Fruit fly (Drosophila melanogaster) whole organism, embryonic: ENCODE results near the gene ATP8B.

Experiments
- CG10274 ChIP-seq: fragments of 200-800 bp; sonication (Bioruptor generic); optimal IDR thresholded peaks from 3 replicates; lab custom pipeline; 2017; ENCODE audit warnings: missing biosample characterization, mild to moderate bottlenecking, missing genetic modification characterization
- CG10565 ChIP-seq: fragments of 200-800 bp; sonication (Bioruptor generic); optimal IDR thresholded peaks from 3 replicates; lab custom pipeline; 2016; ENCODE audit warnings: missing biosample characterization, mild to moderate bottlenecking, missing genetic modification characterization
- CG12104 ChIP-seq: fragments of 200-800 bp; sonication (Bioruptor generic); optimal IDR thresholded peaks from 3 replicates; lab custom pipeline; 2016; ENCODE audit warnings: missing biosample characterization, missing genetic modification characterization
- CG1233 ChIP-seq: fragments of 200-800 bp; sonication (Bioruptor generic); optimal IDR thresholded peaks from 4 replicates; lab custom pipeline; 2018; ENCODE audit warnings: missing biosample characterization, mild to moderate bottlenecking, missing genetic modification characterization
- CG12942 ChIP-seq: fragments of 200-800 bp; sonication (Bioruptor generic); optimal IDR thresholded peaks from 3 replicates; lab custom pipeline; 2016; ENCODE audit warnings: missing biosample characterization, missing genetic modification characterization
- CG15011 ChIP-seq: fragments of 200-800 bp; sonication (Bioruptor generic); optimal IDR thresholded peaks from 3 replicates; lab custom pipeline; 2018; ENCODE audit warnings: missing biosample characterization, mild to moderate bottlenecking, missing genetic modification characterization
- CG1602 ChIP-seq: fragments of 200-800 bp; sonication (Bioruptor generic); optimal IDR thresholded peaks from 3 replicates; lab custom pipeline; 2016; ENCODE audit warnings: missing biosample characterization, missing genetic modification characterization
- CG16813 ChIP-seq: fragments of 200-800 bp; sonication (Bioruptor generic); IDR thresholded peaks from 3 replicates; pipeline ENCODE4 v1.3.6; 2022; ENCODE audit warnings: missing biosample characterization, missing genetic modification characterization; ENCODE audit not compliant: partially characterized antibody
- CG16863 ChIP-seq: fragments of 200-800 bp; sonication (Bioruptor generic); optimal IDR thresholded peaks from 3 replicates; lab custom pipeline; 2016; ENCODE audit warnings: missing biosample characterization, missing genetic modification characterization
- CG1832 ChIP-seq: fragments of 200-800 bp; sonication (Bioruptor generic); optimal IDR thresholded peaks from 2 replicates; lab custom pipeline; 2017; ENCODE audit warnings: missing biosample characterization, mild to moderate bottlenecking, missing genetic modification characterization, inconsistent platforms
- CG18476 ChIP-seq: fragments of 200-800 bp; sonication (Bioruptor generic); optimal IDR thresholded peaks from 2 replicates; lab custom pipeline; 2016; ENCODE audit warnings: missing biosample characterization, mild to moderate bottlenecking, missing genetic modification characterization
- CG3163 ChIP-seq: fragments of 200-800 bp; sonication (Bioruptor generic); optimal IDR thresholded peaks from 3 replicates; lab custom pipeline; 2016; ENCODE audit warnings: missing biosample characterization, missing genetic modification characterization
- CG32532 ChIP-seq: fragments of 200-800 bp; sonication (Bioruptor generic); IDR thresholded peaks from 2 replicates; pipeline ENCODE4 v1.3.6; 2022; ENCODE audit warnings: missing biosample characterization, missing genetic modification characterization
- CG33557 ChIP-seq: fragments of 200-800 bp; sonication (Bioruptor generic); optimal IDR thresholded peaks from 2 replicates; lab custom pipeline; 2019; ENCODE audit warnings: missing biosample characterization, mild to moderate bottlenecking, missing genetic modification characterization, moderate library complexity
- CG4360 ChIP-seq: fragments of 200-800 bp; sonication (Bioruptor generic); IDR thresholded peaks from 2 replicates; pipeline ENCODE4 v1.3.6; 2022; ENCODE audit warnings: missing biosample characterization, missing genetic modification characterization
- CG4424 ChIP-seq: fragments of 200-800 bp; sonication (Bioruptor generic); optimal IDR thresholded peaks from 3 replicates; lab custom pipeline; 2016; ENCODE audit warnings: missing biosample characterization, missing genetic modification characterization
- CG4820 ChIP-seq: fragments of 200-800 bp; sonication (Bioruptor generic); optimal IDR thresholded peaks from 3 replicates; lab custom pipeline; 2016; ENCODE audit warnings: missing biosample characterization, missing genetic modification characterization
- Dip3 ChIP-seq: fragments of 200-800 bp; sonication (Bioruptor generic); optimal IDR thresholded peaks from 3 replicates; lab custom pipeline; 2016; ENCODE audit warnings: missing biosample characterization, missing genetic modification characterization
- H15 ChIP-seq: fragments of 200-800 bp; sonication (Bioruptor generic); IDR thresholded peaks from 3 replicates; pipeline ENCODE4 v1.3.6; 2022; ENCODE audit warnings: missing biosample characterization, missing genetic modification characterization
- HHEX ChIP-seq: fragments of 200-800 bp; sonication (Bioruptor generic); optimal IDR thresholded peaks from 3 replicates; lab custom pipeline; 2017; ENCODE audit warnings: missing biosample characterization, mild to moderate bottlenecking, missing genetic modification characterization, missing genetic modification reagents
- Hr78 ChIP-seq, 2 experiments: fragments of 200-800 bp in 1 of 2; fragments of >200 bp in 1 of 2; sonication (Bioruptor generic) in 1 of 2; optimal IDR thresholded peaks; 2 replicates each; lab custom pipeline; 2017 to 2019; ENCODE audit warnings: missing biosample characterization in 2 of 2, missing genetic modification characterization in 2 of 2, mild to moderate bottlenecking in 1 of 2, moderate library complexity in 1 of 2
- Kr ChIP-seq: fragments of 200-800 bp; sonication (Bioruptor generic); optimal IDR thresholded peaks from 2 replicates; lab custom pipeline; 2017; ENCODE audit warnings: missing biosample characterization, mild to moderate bottlenecking, missing genetic modification characterization
- Mrtf ChIP-seq: fragments of 200-800 bp; sonication (Bioruptor generic); IDR thresholded peaks from 3 replicates; pipeline ENCODE4 v1.3.6; 2022; ENCODE audit warnings: missing biosample characterization, missing genetic modification characterization
- NC2β ChIP-seq: fragments of 200-800 bp; sonication (Bioruptor generic); optimal IDR thresholded peaks from 2 replicates; lab custom pipeline; 2016; ENCODE audit warnings: missing biosample characterization, missing genetic modification characterization
- Neu2 ChIP-seq: fragments of 200-800 bp; sonication (Bioruptor generic); optimal IDR thresholded peaks from 3 replicates; lab custom pipeline; 2016; ENCODE audit warnings: missing biosample characterization, missing genetic modification characterization, borderline replicate concordance
- Rfx ChIP-seq: fragments of 200-800 bp; sonication (Bioruptor generic); IDR thresholded peaks from 2 replicates; pipeline ENCODE4 v1.3.6; 2022; ENCODE audit warnings: missing biosample characterization, missing genetic modification characterization
- Sry-β ChIP-seq: fragments of 200-800 bp; sonication (Bioruptor generic); optimal IDR thresholded peaks from 2 replicates; lab custom pipeline; 2018; ENCODE audit warnings: missing biosample characterization, mild to moderate bottlenecking, missing genetic modification characterization, moderate library complexity
- Tbp ChIP-seq: fragments of >200 bp; optimal IDR thresholded peaks from 2 replicates; lab custom pipeline; 2018; ENCODE audit warnings: missing biosample characterization, missing genetic modification characterization
- Trl ChIP-seq, 3 experiments: fragments of >200 bp in 2 of 3; fragments of 200-800 bp in 1 of 3; sonication (Bioruptor generic) in 1 of 3; optimal IDR thresholded peaks; 2 replicates in 1 of 3; 3 replicates in 2 of 3; lab custom pipeline; 2016 to 2017; ENCODE audit warnings: missing biosample characterization in 1 of 3, missing genetic modification characterization in 1 of 3
- YL-1 ChIP-seq: fragments of 200-800 bp; sonication (Bioruptor generic); optimal IDR thresholded peaks from 3 replicates; lab custom pipeline; 2017; ENCODE audit warnings: missing biosample characterization, mild to moderate bottlenecking, missing genetic modification characterization
- cato ChIP-seq: fragments of 200-800 bp; sonication (Bioruptor generic); optimal IDR thresholded peaks from 2 replicates; lab custom pipeline; 2016; ENCODE audit warnings: missing biosample characterization, missing genetic modification characterization, borderline replicate concordance
- caup ChIP-seq: fragments of 200-800 bp; sonication (Bioruptor generic); optimal IDR thresholded peaks from 3 replicates; lab custom pipeline; 2017; ENCODE audit warnings: missing biosample characterization, mild to moderate bottlenecking, missing genetic modification characterization, moderate library complexity; ENCODE audit not compliant: severe bottlenecking
- chinmo ChIP-seq: fragments of 200-800 bp; sonication (Bioruptor generic); IDR thresholded peaks from 4 replicates; pipeline ENCODE4 v1.3.6; 2022; ENCODE audit warnings: missing biosample characterization, missing genetic modification characterization; ENCODE audit not compliant: partially characterized antibody
- corto ChIP-seq: fragments of 200-800 bp; sonication (Bioruptor generic); optimal IDR thresholded peaks from 2 replicates; lab custom pipeline; 2016; ENCODE audit warnings: missing biosample characterization, mild to moderate bottlenecking, missing genetic modification characterization, moderate library complexity
- dmrt11E ChIP-seq: fragments of 200-800 bp; sonication (Bioruptor generic); optimal IDR thresholded peaks from 3 replicates; lab custom pipeline; 2018; ENCODE audit warnings: missing biosample characterization, mild to moderate bottlenecking, missing genetic modification characterization, moderate library complexity
- gcm ChIP-seq: fragments of 200-800 bp; sonication (Bioruptor generic); optimal IDR thresholded peaks from 2 replicates; lab custom pipeline; 2019; ENCODE audit warnings: missing biosample characterization, mild to moderate bottlenecking, missing genetic modification characterization, moderate library complexity
- h ChIP-seq: fragments of >200 bp; optimal IDR thresholded peaks from 2 replicates; lab custom pipeline; 2017
- hbn ChIP-seq: fragments of 200-800 bp; sonication (Bioruptor generic); IDR thresholded peaks from 2 replicates; pipeline ENCODE4 v1.3.6; 2022; ENCODE audit warnings: missing biosample characterization, missing genetic modification characterization; ENCODE audit not compliant: partially characterized antibody
- lab ChIP-seq: fragments of 200-800 bp; sonication (Bioruptor generic); optimal IDR thresholded peaks from 3 replicates; lab custom pipeline; 2017; ENCODE audit warnings: missing biosample characterization, missing genetic modification characterization, mild to moderate bottlenecking, moderate library complexity, missing genetic modification reagents
- mam ChIP-seq: fragments of 200-800 bp; sonication (Bioruptor generic); optimal IDR thresholded peaks from 3 replicates; lab custom pipeline; 2016; ENCODE audit warnings: missing biosample characterization, missing genetic modification characterization
- pfk ChIP-seq: fragments of 200-800 bp; sonication (Bioruptor generic); optimal IDR thresholded peaks from 2 replicates; lab custom pipeline; 2018; ENCODE audit warnings: missing biosample characterization, mild to moderate bottlenecking, missing genetic modification characterization, moderate library complexity
- prd ChIP-seq, 3 experiments: fragments of >200 bp in 2 of 3; fragments of 200-800 bp in 1 of 3; sonication (Bioruptor generic) in 1 of 3; optimal IDR thresholded peaks in 2 of 3; IDR thresholded peaks in 1 of 3; 2 replicates in 2 of 3; 3 replicates in 1 of 3; pipeline versions ENCODE4 v1.3.6 to Lab custom; 2017 to 2022; ENCODE audit warnings: missing biosample characterization in 1 of 3, missing genetic modification characterization in 1 of 3
- sc ChIP-seq, 3 experiments: fragments of >200 bp in 2 of 3; fragments of 200-800 bp in 1 of 3; sonication (Bioruptor generic) in 1 of 3; optimal IDR thresholded peaks; 2 replicates in 2 of 3; 3 replicates in 1 of 3; lab custom pipeline; 2017; ENCODE audit warnings: mild to moderate bottlenecking in 1 of 3, missing biosample characterization in 1 of 3, missing genetic modification characterization in 1 of 3, missing genetic modification reagents in 1 of 3
- sens-2 ChIP-seq: fragments of 200-800 bp; sonication (Bioruptor generic); IDR thresholded peaks from 2 replicates; pipeline ENCODE4 v1.3.6; 2022; ENCODE audit warnings: missing biosample characterization, missing genetic modification characterization
- seq ChIP-seq: fragments of 200-800 bp; sonication (Bioruptor generic); IDR thresholded peaks from 2 replicates; pipeline ENCODE4 v1.3.6; 2022; ENCODE audit warnings: missing biosample characterization, missing genetic modification characterization
- shn ChIP-seq: fragments of 200-800 bp; sonication (Bioruptor generic); optimal IDR thresholded peaks from 3 replicates; lab custom pipeline; 2016; ENCODE audit warnings: missing biosample characterization, missing genetic modification characterization
- slou ChIP-seq: fragments of 200-800 bp; sonication (Bioruptor generic); optimal IDR thresholded peaks from 3 replicates; lab custom pipeline; 2016; ENCODE audit warnings: missing biosample characterization, missing genetic modification characterization
- trh ChIP-seq: fragments of 200-800 bp; sonication (Bioruptor generic); optimal IDR thresholded peaks from 2 replicates; lab custom pipeline; 2016; ENCODE audit warnings: missing biosample characterization, missing genetic modification characterization
- vvl ChIP-seq: fragments of 200-800 bp; sonication (Bioruptor generic); IDR thresholded peaks from 2 replicates; pipeline ENCODE4 v1.3.6; 2022; ENCODE audit warnings: missing biosample characterization, missing genetic modification characterization

ATP8B gene

DNA sequence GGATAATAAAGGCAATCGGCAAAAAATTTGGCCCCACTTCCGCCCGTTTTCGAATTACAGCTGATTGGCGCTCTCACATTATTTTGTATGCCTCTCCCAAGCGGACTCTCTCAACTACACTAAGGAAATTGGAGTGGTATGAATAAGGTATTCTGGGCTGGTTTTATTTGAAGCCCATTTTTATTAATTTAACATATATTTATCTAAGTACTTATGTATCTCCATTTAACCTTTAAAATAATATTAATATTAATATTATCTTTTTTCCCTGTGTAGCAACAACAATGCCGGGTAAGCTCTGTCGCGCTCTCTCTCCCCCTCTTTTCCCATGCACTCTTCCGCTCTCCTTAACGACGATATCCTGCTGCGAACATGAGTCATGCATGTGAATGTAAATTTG lies 11.5 kb downstream of the ATP8B start (continued):
- TF ChIP-seq CG1233 (GFP tag; lab: Kevin White, UChicago) = peak; percentile 64
- TF ChIP-seq gcm = no peak
- no peak for TF ChIP-seq corto (GFP tag; lab: Kevin White, UChicago)
- peak; percentile 24 for TF ChIP-seq CG1602 (GFP tag; lab: Kevin White, UChicago)
- TF ChIP-seq seq (GFP tag; lab: Robert Waterston, UW) = peak; percentile 73
- no peak for TF ChIP-seq Hr78 (GFP tag; optimal IDR thresholded peaks at IDR 0.05; lab: Kevin White, UChicago)
- TF ChIP-seq CG32532 (GFP tag; lab: Robert Waterston, UW) = peak; percentile 88
- no peak for TF ChIP-seq dmrt11E (tag; lab: Kevin White, UChicago)
- no peak for TF ChIP-seq Neu2 (GFP tag; lab: Kevin White, UChicago)
- TF ChIP-seq CG33557 (GFP tag; lab: Kevin White, UChicago) = no peak
- peak; percentile 92; the same call in 1 of the 2 replicates for TF ChIP-seq vvl (GFP tag; lab: Robert Waterston, UW)
- no peak for TF ChIP-seq cato
- TF ChIP-seq prd (optimal IDR thresholded peaks at IDR 0.05; lab: Kevin White, UChicago) = no peak
- peak; percentile 83 for TF ChIP-seq prd (GFP tag; IDR thresholded peaks at IDR 0.05; lab: Robert Waterston, UW)
- peak; percentile 60 for TF ChIP-seq CG12942
- peak; percentile 93 for TF ChIP-seq lab (GFP tag; lab: Kevin White, UChicago)
- no peak for TF ChIP-seq CG10565
- TF ChIP-seq Tbp (GFP tag; lab: Kevin White, UChicago) = no peak
- TF ChIP-seq pfk (GFP tag; lab: Kevin White, UChicago) = no peak
- TF ChIP-seq HHEX (GFP tag; lab: Kevin White, UChicago) = peak; percentile 79
- TF ChIP-seq trh (GFP tag; lab: Kevin White, UChicago) = no peak
- no peak for TF ChIP-seq h (lab: Kevin White, UChicago)
- no peak for TF ChIP-seq Kr (GFP tag; lab: Kevin White, UChicago)
- TF ChIP-seq shn (GFP tag; lab: Kevin White, UChicago) = no peak
- TF ChIP-seq CG10274 (GFP tag; lab: Kevin White, UChicago) = peak; percentile 37
- TF ChIP-seq mam (GFP tag; lab: Kevin White, UChicago) = no peak
- no peak for TF ChIP-seq sens-2
- peak; percentile 83 for TF ChIP-seq Rfx (GFP tag; lab: Robert Waterston, UW)
- no peak for TF ChIP-seq CG4820 (GFP tag; lab: Kevin White, UChicago)
- TF ChIP-seq CG16813 (GFP tag; lab: Robert Waterston, UW) = no peak
- no peak for TF ChIP-seq NC2β (GFP tag; lab: Kevin White, UChicago)
- TF ChIP-seq Dip3 (GFP tag; lab: Kevin White, UChicago) = no peak
- no peak for TF ChIP-seq CG16863
- peak; percentile 57 for TF ChIP-seq CG15011
- TF ChIP-seq hbn (GFP tag; lab: Robert Waterston, UW) = no peak
- TF ChIP-seq Sry-β (GFP tag; lab: Kevin White, UChicago) = no peak
- TF ChIP-seq CG3163 (GFP tag; lab: Kevin White, UChicago) = no peak
- no peak for TF ChIP-seq sc (optimal IDR thresholded peaks at IDR 0.05; lab: Kevin White, UChicago)
- peak; percentile 9 for TF ChIP-seq sc (GFP tag; optimal IDR thresholded peaks at IDR 0.05; lab: Kevin White, UChicago)
- peak; percentile 81 for TF ChIP-seq caup (GFP tag; lab: Kevin White, UChicago)
- peak; percentile 18 to 56 for TF ChIP-seq Trl (optimal IDR thresholded peaks at IDR 0.05; lab: Kevin White, UChicago)
- TF ChIP-seq Trl (GFP tag; optimal IDR thresholded peaks at IDR 0.05; lab: Kevin White, UChicago) = no peak
- peak; percentile 77; the same call in 2 of the 3 replicates for TF ChIP-seq Mrtf (GFP tag; lab: Robert Waterston, UW)
- TF ChIP-seq chinmo (GFP tag; lab: Robert Waterston, UW) = no peak
- TF ChIP-seq CG4424 (GFP tag; lab: Kevin White, UChicago) = peak; percentile 53
- TF ChIP-seq CG18476 (GFP tag; lab: Kevin White, UChicago) = no peak
- TF ChIP-seq YL-1 (GFP tag; lab: Kevin White, UChicago) = no peak
- TF ChIP-seq CG1832 (GFP tag; lab: Kevin White, UChicago) = no peak
- peak; percentile 45 for TF ChIP-seq CG12104 (GFP tag; lab: Kevin White, UChicago)
- TF ChIP-seq slou (GFP tag; lab: Kevin White, UChicago) = peak; percentile 48
- peak; percentile 40 for TF ChIP-seq CG4360
- TF ChIP-seq H15 (GFP tag; lab: Robert Waterston, UW) = peak; percentile 71; the same call in 2 of the 3 replicates
